Worm (Caenorhabditis elegans) whole organism, L1 larva: Measurements from ENCODE around the gene otub-1.

Experiments
- C16A3.4 ChIP-seq: fragments of 150-350 bp; optimal IDR thresholded peaks from 2 replicates; lab custom pipeline; 2014; ENCODE audit warnings: missing biosample characterization, missing genetic modification characterization
- C34B4.2 ChIP-seq: sonication (generic microtip); optimal IDR thresholded peaks from 2 replicates; lab custom pipeline; 2017; ENCODE audit warnings: mild to moderate bottlenecking, missing genetic modification characterization, missing compliant biosample characterization
- F16B12.6 ChIP-seq: fragments of 150-350 bp; optimal IDR thresholded peaks from 2 replicates; lab custom pipeline; 2014; ENCODE audit warnings: missing biosample characterization, missing genetic modification characterization
- Y116A8C.19 ChIP-seq: sonication (generic microtip); optimal IDR thresholded peaks from 2 replicates; lab custom pipeline; 2016; ENCODE audit warnings: missing compliant biosample characterization, missing genetic modification characterization, borderline replicate concordance
- aha-1 ChIP-seq: fragments of 150-350 bp; optimal IDR thresholded peaks from 2 replicates; lab custom pipeline; 2014; ENCODE audit warnings: missing biosample characterization, missing genetic modification characterization
- ama-1 ChIP-seq: fragments of 150-350 bp; optimal IDR thresholded peaks from 2 replicates; lab custom pipeline; 2014
- ceh-82 ChIP-seq, 3 experiments: fragments of 150-350 bp in 1 of 3; sonication (generic microtip) in 2 of 3; optimal IDR thresholded peaks; 2 replicates each; lab custom pipeline; 2014 to 2017; ENCODE audit warnings: missing biosample characterization in 3 of 3, missing genetic modification characterization in 3 of 3
- ceh-88 ChIP-seq: fragments of 200-800 bp; sonication (Bioruptor generic); IDR thresholded peaks from 2 replicates; pipeline ENCODE4 v1.3.6; 2022; ENCODE audit warnings: missing genetic modification characterization, missing compliant biosample characterization
- ces-1 ChIP-seq: fragments of 150-350 bp; optimal IDR thresholded peaks from 2 replicates; lab custom pipeline; 2014; ENCODE audit warnings: missing biosample characterization, missing genetic modification reagents, missing genetic modification characterization
- dpl-1 ChIP-seq, 3 experiments: fragments of 150-350 bp in 2 of 3; sonication (generic microtip) in 1 of 3; optimal IDR thresholded peaks; 2 replicates each; lab custom pipeline; 2014 to 2017; ENCODE audit warnings: missing biosample characterization in 3 of 3, missing genetic modification characterization in 3 of 3, missing genetic modification reagents in 3 of 3
- dsc-1 ChIP-seq: sonication (generic microtip); optimal IDR thresholded peaks from 2 replicates; lab custom pipeline; 2016; ENCODE audit warnings: mild to moderate bottlenecking, missing genetic modification characterization, missing compliant biosample characterization
- efl-1 ChIP-seq, 4 experiments: fragments of 150-350 bp; optimal IDR thresholded peaks in 3 of 4; peaks in 1 of 4; 1 replicate in 1 of 4; 2 replicates in 3 of 4; lab custom pipeline; 2014; ENCODE audit warnings: missing biosample characterization in 2 of 4, missing genetic modification characterization in 2 of 4, missing genetic modification reagents in 2 of 4
- egl-13 ChIP-seq: sonication (generic microtip); optimal IDR thresholded peaks from 2 replicates; lab custom pipeline; 2016; ENCODE audit warnings: missing genotype, missing genetic modification reagents, missing genetic modification characterization, missing compliant biosample characterization
- egl-27 ChIP-seq, 2 experiments: fragments of 150-350 bp in 1 of 2; sonication (generic microtip); optimal IDR thresholded peaks; 3 replicates each; lab custom pipeline; 2017 to 2018; ENCODE audit warnings: missing biosample characterization in 2 of 2, missing genetic modification characterization in 2 of 2, missing genetic modification reagents in 2 of 2
- elt-3 ChIP-seq, 6 experiments: fragments of 150-350 bp in 1 of 6; sonication (generic microtip); optimal IDR thresholded peaks; 2 replicates each; lab custom pipeline; 2017 to 2018; ENCODE audit warnings: missing biosample characterization in 6 of 6, missing genetic modification characterization in 6 of 6, inconsistent platforms in 1 of 6
- fkh-10 ChIP-seq: sonication (generic microtip); optimal IDR thresholded peaks from 2 replicates; lab custom pipeline; 2017; ENCODE audit warnings: missing biosample characterization, missing genetic modification reagents, missing genetic modification characterization
- fkh-4 ChIP-seq: sonication (generic microtip); optimal IDR thresholded peaks from 2 replicates; lab custom pipeline; 2016; ENCODE audit warnings: missing compliant biosample characterization, missing genetic modification characterization, borderline replicate concordance
- fos-1 ChIP-seq: fragments of 150-350 bp; optimal IDR thresholded peaks from 2 replicates; lab custom pipeline; 2014; ENCODE audit warnings: missing biosample characterization, missing genetic modification characterization
- hlh-4 ChIP-seq: sonication (generic microtip); optimal IDR thresholded peaks from 2 replicates; lab custom pipeline; 2016; ENCODE audit warnings: mild to moderate bottlenecking, missing genetic modification characterization, missing compliant biosample characterization
- hpl-2 ChIP-seq: fragments of 150-350 bp; optimal IDR thresholded peaks from 2 replicates; lab custom pipeline; 2014; ENCODE audit warnings: missing biosample characterization, missing genetic modification reagents, missing genetic modification characterization
- irx-1 ChIP-seq: sonication (generic microtip); optimal IDR thresholded peaks from 2 replicates; lab custom pipeline; 2016; ENCODE audit warnings: missing genetic modification characterization, missing compliant biosample characterization
- isw-1 ChIP-seq: fragments of 200-800 bp; sonication (Bioruptor generic); IDR thresholded peaks from 2 replicates; pipeline ENCODE4 v1.3.6; 2022; ENCODE audit warnings: missing genetic modification characterization, missing compliant biosample characterization
- jun-1 ChIP-seq: fragments of 150-350 bp; optimal IDR thresholded peaks from 2 replicates; lab custom pipeline; 2014; ENCODE audit warnings: missing biosample characterization, missing genetic modification reagents, missing genetic modification characterization
- lin-14 ChIP-seq: fragments of 200-800 bp; sonication (Bioruptor generic); optimal IDR thresholded peaks from 2 replicates; lab custom pipeline; 2018; ENCODE audit warnings: mild to moderate bottlenecking, missing genetic modification characterization, moderate library complexity, missing compliant biosample characterization
- lin-39 ChIP-seq: fragments of 150-350 bp; optimal IDR thresholded peaks from 2 replicates; lab custom pipeline; 2014; ENCODE audit warnings: missing biosample characterization, missing genetic modification reagents, missing genetic modification characterization
- lir-3 ChIP-seq: sonication (generic microtip); optimal IDR thresholded peaks from 2 replicates; lab custom pipeline; 2016; ENCODE audit warnings: mild to moderate bottlenecking, missing genetic modification characterization, moderate library complexity, missing compliant biosample characterization; ENCODE audit not compliant: poor library complexity
- lsy-2 ChIP-seq, 2 experiments: fragments of 150-350 bp; optimal IDR thresholded peaks; 2 replicates each; lab custom pipeline; 2014; ENCODE audit warnings: missing biosample characterization in 2 of 2, missing genetic modification characterization in 2 of 2
- mab-9 ChIP-seq: fragments of 200-800 bp; sonication (Bioruptor generic); IDR thresholded peaks from 2 replicates; pipeline ENCODE4 v1.3.6; 2022; ENCODE audit warnings: missing genetic modification reagents, missing genetic modification characterization, missing compliant biosample characterization
- mdl-1 ChIP-seq, 2 experiments: fragments of 150-350 bp; optimal IDR thresholded peaks; 2 replicates each; lab custom pipeline; 2014 to 2017; ENCODE audit warnings: missing biosample characterization in 2 of 2, missing genetic modification characterization in 2 of 2, inconsistent platforms in 1 of 2
- mep-1 ChIP-seq: fragments of 150-350 bp; optimal IDR thresholded peaks from 2 replicates; lab custom pipeline; 2014; ENCODE audit warnings: missing biosample characterization, missing genetic modification characterization
- nhr-20 ChIP-seq: sonication (generic microtip); optimal IDR thresholded peaks from 2 replicates; lab custom pipeline; 2016; ENCODE audit warnings: mild to moderate bottlenecking, missing genetic modification characterization, missing compliant biosample characterization
- nhr-28 ChIP-seq: fragments of 150-350 bp; optimal IDR thresholded peaks from 2 replicates; lab custom pipeline; 2014; ENCODE audit warnings: missing biosample characterization, missing genetic modification characterization
- nhr-47 ChIP-seq: sonication (generic microtip); optimal IDR thresholded peaks from 2 replicates; lab custom pipeline; 2016; ENCODE audit warnings: mild to moderate bottlenecking, missing genetic modification characterization, moderate library complexity, missing compliant biosample characterization
- nhr-71 ChIP-seq: sonication (generic microtip); optimal IDR thresholded peaks from 2 replicates; lab custom pipeline; 2016; ENCODE audit warnings: mild to moderate bottlenecking, missing genetic modification characterization, moderate library complexity, missing compliant biosample characterization
- nhr-84 ChIP-seq: sonication (generic microtip); optimal IDR thresholded peaks from 2 replicates; lab custom pipeline; 2017; ENCODE audit warnings: missing biosample characterization, missing genetic modification characterization
- nhr-85 ChIP-seq: sonication (generic microtip); peaks from one replicate; lab custom pipeline; 2016; ENCODE audit warnings: missing genetic modification characterization, inconsistent platforms, missing compliant biosample characterization
- nhr-90 ChIP-seq: sonication (generic microtip); optimal IDR thresholded peaks from 2 replicates; lab custom pipeline; 2016; ENCODE audit warnings: mild to moderate bottlenecking, missing genetic modification characterization, missing compliant biosample characterization; ENCODE audit not compliant: poor library complexity
- skn-1 ChIP-seq: fragments of 150-350 bp; optimal IDR thresholded peaks from 2 replicates; lab custom pipeline; 2014; ENCODE audit warnings: missing biosample characterization, missing genetic modification characterization
- snu-23 ChIP-seq: sonication (generic microtip); optimal IDR thresholded peaks from 2 replicates; lab custom pipeline; 2016; ENCODE audit warnings: missing genetic modification characterization, missing compliant biosample characterization
- tbx-2 ChIP-seq: sonication (generic microtip); optimal IDR thresholded peaks from 2 replicates; lab custom pipeline; 2016; ENCODE audit warnings: missing genetic modification characterization, missing compliant biosample characterization
- unc-30 ChIP-seq: sonication (generic microtip); optimal IDR thresholded peaks from 2 replicates; lab custom pipeline; 2017; ENCODE audit warnings: missing biosample characterization, missing genetic modification characterization
- vab-15 ChIP-seq: sonication (generic microtip); optimal IDR thresholded peaks from 2 replicates; lab custom pipeline; 2017; ENCODE audit warnings: missing genotype, mild to moderate bottlenecking, missing genetic modification characterization, missing compliant biosample characterization
- xbp-1 ChIP-seq: sonication (generic microtip); optimal IDR thresholded peaks from 2 replicates; lab custom pipeline; 2016; ENCODE audit warnings: missing genetic modification characterization, missing compliant biosample characterization
- zag-1 ChIP-seq: fragments of 150-350 bp; optimal IDR thresholded peaks from 2 replicates; lab custom pipeline; 2014; ENCODE audit warnings: missing biosample characterization, missing genetic modification characterization
- zip-4 ChIP-seq: fragments of 200-800 bp; sonication (Bioruptor generic); optimal IDR thresholded peaks from 2 replicates; lab custom pipeline; 2018; ENCODE audit warnings: mild to moderate bottlenecking, missing genetic modification characterization, moderate library complexity, missing compliant biosample characterization

Gene otub-1

DNA sequence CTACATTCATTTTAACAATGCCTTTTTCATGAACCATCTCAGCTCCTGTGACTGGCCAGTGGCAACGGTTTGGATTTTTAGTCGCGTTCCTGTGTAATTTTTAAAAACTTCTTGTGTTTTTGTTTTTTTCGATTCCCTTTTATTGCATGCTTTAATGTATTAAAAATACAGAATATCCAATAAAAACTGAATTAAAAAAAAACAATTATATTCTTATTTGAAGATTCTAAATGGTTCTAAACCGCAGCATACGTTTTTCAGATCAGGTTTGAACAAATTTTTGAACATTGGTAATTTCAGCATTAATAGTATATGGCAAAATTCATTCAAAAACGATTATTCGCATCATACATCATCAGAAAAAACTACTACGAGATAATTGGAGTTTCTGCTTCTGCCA lies 2.3 kb downstream of the otub-1 start, which contains the start of gene dnj-3:
TSS of gene dnj-3 (plus strand) at position 301 of the 400 bp plus-strand sequence.
- TF ChIP-seq isw-1 (no peak), efl-1 (optimal IDR thresholded peaks at IDR 0.05; lab: Kevin White, UChicago) (no peak), efl-1 (GFP tag; optimal IDR thresholded peaks at IDR 0.05 in 1 of 2; lab: Kevin White, UChicago) (peak in 1 of 2 experiments; percentile 24)

DNA sequence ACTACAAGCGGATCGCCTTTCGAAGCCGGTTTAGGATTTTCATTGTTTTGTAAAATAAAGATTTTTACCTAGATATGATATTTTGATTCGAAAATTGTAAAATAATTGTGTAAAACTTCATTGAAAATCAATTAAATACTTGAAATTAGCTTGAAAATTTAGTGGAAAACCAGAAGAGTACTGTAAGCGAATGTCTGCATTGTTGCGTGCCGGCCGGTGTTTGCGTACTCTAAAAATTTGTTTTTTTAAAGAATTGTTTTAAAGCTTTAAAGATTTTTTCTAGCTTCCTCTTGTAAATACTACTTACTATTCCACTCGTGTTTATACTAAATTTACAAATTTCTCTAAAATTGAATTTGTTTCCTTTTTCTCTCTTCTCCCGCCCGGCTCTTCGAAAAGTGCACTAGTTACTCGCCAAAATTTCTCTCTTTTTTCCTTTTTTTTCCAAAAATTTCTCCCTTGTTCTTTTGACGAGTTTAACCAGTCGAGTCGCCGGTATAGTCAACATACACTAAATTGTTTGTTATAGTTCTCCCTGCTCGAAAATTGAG lies 3.4 kb downstream of the otub-1 start:
- TF ChIP-seq vab-15 (tag; lab: Kevin White, UChicago) (no peak), Y116A8C.19 (tag; lab: Kevin White, UChicago) (no peak), lin-14 (GFP tag; lab: Kevin White, UChicago) (peak; percentile 3), lsy-2 (tag; optimal IDR thresholded peaks at IDR 0.05; lab: Kevin White, UChicago) (peak in 1 of 2 experiments; percentile 73)

DNA sequence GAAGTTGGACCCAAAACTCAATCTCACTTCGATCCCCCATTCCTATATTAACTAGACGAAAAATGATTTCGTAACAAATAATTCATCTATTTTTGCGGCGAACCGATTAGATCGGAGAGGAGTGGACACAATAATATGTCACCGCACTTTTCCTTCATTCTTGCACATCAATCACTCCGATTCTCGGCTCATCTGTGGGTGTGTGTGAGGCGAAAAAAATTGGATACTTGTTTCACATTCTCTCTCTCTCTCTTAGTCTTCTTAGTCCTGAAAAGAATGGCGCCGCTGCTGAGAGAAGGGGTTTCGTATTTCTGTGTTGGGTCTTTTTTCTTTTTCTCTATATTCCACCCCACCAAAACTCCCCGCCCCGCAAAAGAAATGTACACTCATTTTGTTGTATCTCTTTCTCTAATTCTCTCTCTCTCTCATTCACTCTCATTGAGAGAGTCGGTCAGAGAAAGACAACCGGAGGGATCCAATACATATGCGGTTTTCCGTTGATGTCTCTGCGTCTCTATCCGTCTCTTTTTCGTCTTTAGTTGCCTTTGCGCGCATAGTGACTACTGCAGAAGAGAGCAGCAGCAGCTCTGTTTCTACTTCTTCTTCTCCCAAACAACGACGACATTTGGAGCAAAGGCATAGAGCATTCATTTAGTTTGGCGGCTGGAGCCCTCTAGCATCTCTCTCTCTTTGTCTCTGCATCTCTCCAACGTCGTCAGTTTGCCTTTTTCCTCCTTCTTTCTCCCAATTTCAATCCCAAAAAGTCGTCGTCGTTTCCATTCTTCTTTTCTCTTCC lies 5.1 kb downstream of the otub-1 start, which contains the start of gene unc-76:
TSS of gene unc-76 (plus strand) at position 746 of the 796 bp plus-strand sequence.
- TF ChIP-seq ces-1 (GFP tag; lab: Kevin White, UChicago) (no peak), C34B4.2 (tag; lab: Kevin White, UChicago) (no peak), aha-1 (tag; lab: Kevin White, UChicago) (peak; percentile 7), lsy-2 (tag; optimal IDR thresholded peaks at IDR 0.05; lab: Kevin White, UChicago) (peak; percentile 76 to 87), skn-1 (tag; lab: Kevin White, UChicago) (peak; percentile 20), lin-39 (tag; lab: Kevin White, UChicago) (peak; percentile 63), unc-30 (tag; lab: Kevin White, UChicago) (no peak), hlh-4 (no peak), F16B12.6 (tag; lab: Kevin White, UChicago) (peak; percentile 12), irx-1 (tag; lab: Kevin White, UChicago) (peak; percentile 80), nhr-71 (peak; percentile 94), C16A3.4 (tag; lab: Kevin White, UChicago) (peak; percentile 66), nhr-47 (tag; lab: Kevin White, UChicago) (peak; percentile 88), fkh-4 (tag; lab: Kevin White, UChicago) (peak; percentile 40), fkh-10 (peak; percentile 56), jun-1 (tag; lab: Kevin White, UChicago) (peak; percentile 81), egl-13 (tag; lab: Kevin White, UChicago) (no peak), ama-1 (lab: Kevin White, UChicago) (no peak), nhr-84 (tag; lab: Kevin White, UChicago) (no peak), mdl-1 (tag; optimal IDR thresholded peaks at IDR 0.05; lab: Kevin White, UChicago) (peak in 1 of 2 experiments; percentile 50), zag-1 (peak; percentile 91), ceh-82 (tag; optimal IDR thresholded peaks at IDR 0.05; lab: Kevin White, UChicago) (peak; percentile 49 to 84 (median 70)), tbx-2 (tag; lab: Kevin White, UChicago) (peak; percentile 91), fos-1 (tag; lab: Kevin White, UChicago) (peak; percentile 77), mab-9 (GFP tag; lab: Robert Waterston, UW) (peak; percentile 74), elt-3 (tag; optimal IDR thresholded peaks at IDR 0.05; lab: Kevin White, UChicago) (no peak), egl-27 (tag; optimal IDR thresholded peaks at IDR 0.05; lab: Kevin White, UChicago) (peak; percentile 58 to 76), nhr-85 (tag; lab: Kevin White, UChicago) (peak; percentile 88), nhr-28 (tag; lab: Kevin White, UChicago) (no peak), xbp-1 (tag; lab: Kevin White, UChicago) (peak; percentile 80), dpl-1 (GFP tag; optimal IDR thresholded peaks at IDR 0.05; lab: Kevin White, UChicago) (peak; percentile 49 to 59 (median 57)), vab-15 (tag; lab: Kevin White, UChicago) (no peak), snu-23 (GFP tag; lab: Kevin White, UChicago) (peak; percentile 90), lin-14 (GFP tag; lab: Kevin White, UChicago) (peak; percentile 99), zip-4 (no peak), lir-3 (tag; lab: Kevin White, UChicago) (peak; percentile 81), nhr-20 (peak; percentile 81), dsc-1 (tag; lab: Kevin White, UChicago) (peak; percentile 89), mep-1 (tag; lab: Kevin White, UChicago) (peak; percentile 92), ceh-88 (GFP tag; lab: Robert Waterston, UW) (no peak; the same call in 1 of the 2 replicates), nhr-90 (peak; percentile 13), hpl-2 (GFP tag; lab: Kevin White, UChicago) (no peak)
